Fruit fly (Drosophila melanogaster) whole organism, embryonic: ENCODE results near the gene CG4271.

ENCODE experiments used
- CG12942 ChIP-seq: fragments of 200-800 bp; sonication (Bioruptor generic); optimal IDR thresholded peaks from 3 replicates; lab custom pipeline; 2016; ENCODE audit warnings: missing biosample characterization, missing genetic modification characterization
- CG14014 ChIP-seq: fragments of 200-800 bp; sonication (Bioruptor generic); IDR thresholded peaks from 2 replicates; pipeline ENCODE4 v1.3.6; 2022; ENCODE audit warnings: missing biosample characterization, missing genetic modification characterization
- CG6813 ChIP-seq: fragments of 200-800 bp; sonication (Bioruptor generic); optimal IDR thresholded peaks from 2 replicates; lab custom pipeline; 2017; ENCODE audit warnings: missing biosample characterization, missing genetic modification characterization, mild to moderate bottlenecking, moderate library complexity, missing genetic modification reagents
- aop ChIP-seq: fragments of 200-800 bp; sonication (Bioruptor generic); IDR thresholded peaks from 2 replicates; pipeline ENCODE4 v1.3.6; 2022; ENCODE audit warnings: missing biosample characterization, missing genetic modification characterization

- TF ChIP-seq aop (GFP tag; lab: Robert Waterston, UW) (no peak), CG14014 (GFP tag; lab: Robert Waterston, UW) (no peak), CG6813 (no peak), CG12942 (no peak)
Observed at dm6 chr2L:2290638-2291037, 5.7 kb downstream of the CG4271 start, which contains the start of gene robl22E.
